Worm (Caenorhabditis elegans): ENCODE results near the gene F21C10.1.

DNA sequence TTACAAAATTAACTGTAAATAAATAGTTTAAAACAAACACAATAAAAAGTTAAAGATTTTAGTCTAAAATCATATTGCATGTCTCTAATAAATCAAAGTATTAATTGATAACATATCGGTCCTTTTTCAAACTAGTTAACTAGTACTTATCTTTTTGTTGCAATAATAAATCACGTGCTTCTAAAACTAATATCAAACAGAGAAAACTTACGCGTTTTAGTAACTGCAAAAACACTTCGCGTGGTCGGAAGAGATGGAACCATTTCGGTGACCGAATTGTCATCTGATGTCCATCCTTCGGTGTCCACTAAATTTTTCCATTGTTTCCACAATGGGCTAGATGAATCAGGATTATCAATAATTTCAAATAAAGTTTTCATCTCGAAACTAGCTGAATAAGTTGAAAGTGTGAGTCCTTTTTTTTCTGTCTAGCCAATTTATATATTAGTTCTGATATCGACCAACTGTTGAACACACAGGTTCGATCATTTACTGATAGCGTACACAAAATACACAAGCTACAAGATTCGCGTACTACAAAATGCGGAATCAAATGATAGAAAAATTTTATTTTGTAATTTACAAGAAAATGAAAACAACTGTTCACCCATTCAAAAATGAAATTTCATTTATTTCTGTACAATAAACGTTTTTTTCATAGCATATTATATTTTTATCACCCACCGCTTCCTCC, 33.7 kb upstream of the F21C10.1 start, which contains the start of gene F21C10.9:
- TF ChIP-seq nhr-23 (tag; optimal IDR thresholded peaks at IDR 0.05), result no peak
- TF ChIP-seq snpc-4 (tag; optimal IDR thresholded peaks at IDR 0.05), result no peak
- TF ChIP-seq mab-5 (tag; optimal IDR thresholded peaks at IDR 0.05), result no peak
- TF ChIP-seq ztf-11 (tag; optimal IDR thresholded peaks at IDR 0.05), result no peak
- no peak for TF ChIP-seq skn-1 (tag; optimal IDR thresholded peaks at IDR 0.05)
- TF ChIP-seq lsy-2 (tag; optimal IDR thresholded peaks at IDR 0.05), result no peak
- TF ChIP-seq unc-39 (tag; optimal IDR thresholded peaks at IDR 0.05), result no peak
- TF ChIP-seq elt-3 (tag; optimal IDR thresholded peaks at IDR 0.05), result no peak
- no peak for TF ChIP-seq unc-62 (GFP tag; optimal IDR thresholded peaks at IDR 0.05)
- no peak for TF ChIP-seq mdl-1 (tag; optimal IDR thresholded peaks at IDR 0.05)
- peak; percentile 5 for TF ChIP-seq fos-1 (tag; optimal IDR thresholded peaks at IDR 0.05)

All from whole organism, L2 larva.